Worm (Caenorhabditis elegans): ENCODE data around the gene K08B5.2.

DNA sequence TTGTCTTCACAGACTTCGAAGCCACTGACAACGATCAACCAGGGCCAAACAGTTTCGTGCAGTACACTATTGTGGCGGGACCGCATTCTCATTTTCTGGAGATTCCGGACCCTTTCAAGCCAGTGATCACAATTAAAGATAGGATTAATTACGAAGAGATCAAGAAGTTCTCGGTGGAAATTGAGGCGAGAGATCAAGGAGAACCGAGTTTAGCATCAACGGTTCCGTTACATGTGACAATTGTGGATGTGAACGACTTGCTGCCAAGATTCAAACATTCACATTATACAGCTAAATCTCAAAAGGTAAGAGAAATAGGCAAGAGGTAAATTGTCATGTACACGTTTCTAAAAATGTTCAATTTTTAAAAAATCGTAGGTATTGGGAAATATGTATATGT is 44.1 kb upstream of the K08B5.2 start:
- no peak for TF ChIP-seq ceh-27 (GFP tag; optimal IDR thresholded peaks at IDR 0.05)
- no peak for TF ChIP-seq dpl-1 (GFP tag; optimal IDR thresholded peaks at IDR 0.05)
- no peak for TF ChIP-seq him-1 (tag; optimal IDR thresholded peaks at IDR 0.05)
- no peak for TF ChIP-seq attf-3 (GFP tag; conservative IDR thresholded peaks at IDR 0.05)
- no peak for TF ChIP-seq nhr-90 (tag; optimal IDR thresholded peaks at IDR 0.05)
- TF ChIP-seq rpc-1 (optimal IDR thresholded peaks at IDR 0.05): no peak
- TF ChIP-seq rpc-1 (tag; optimal IDR thresholded peaks at IDR 0.05): no peak
- TF ChIP-seq madf-10 (tag; optimal IDR thresholded peaks at IDR 0.05): no peak
- TF ChIP-seq nfyb-1 (GFP tag; IDR thresholded peaks at IDR 0.05): no peak
- no peak for TF ChIP-seq ceh-40 (GFP tag; IDR thresholded peaks at IDR 0.05)
- no peak for TF ChIP-seq F57A8.1 (GFP tag; optimal IDR thresholded peaks at IDR 0.05)
- no peak for TF ChIP-seq ama-1 (optimal IDR thresholded peaks at IDR 0.05)
- no peak for TF ChIP-seq ama-1 (GFP tag; optimal IDR thresholded peaks at IDR 0.05)
- TF ChIP-seq hrde-1 (tag; optimal IDR thresholded peaks at IDR 0.05; ENCODE audit: borderline replicate concordance): no peak

Measured in whole organism, young adult.